Worm (Caenorhabditis elegans): Measurements from ENCODE around the gene Y16B4A.2.

Y16B4A.2 gene

ce11 chrX:14792315-14793197, 20.9 kb upstream of the Y16B4A.2 start:
- no peak for TF ChIP-seq unc-62 (GFP tag; optimal IDR thresholded peaks at IDR 0.05)

- TF ChIP-seq unc-62 (GFP tag; optimal IDR thresholded peaks at IDR 0.05), result no peak
Measured at ce11 chrX:14791195-14791739, 19.6 kb upstream of the Y16B4A.2 start.

ce11 chrX:14790320-14791048, 18.8 kb upstream of the Y16B4A.2 start, which contains the start of gene tatn-1:
Gene tatn-1 (plus strand): TSS chrX:14791008.
- no peak for TF ChIP-seq unc-62 (GFP tag; optimal IDR thresholded peaks at IDR 0.05)

ce11 chrX:14787557-14787932, 15.9 kb upstream of the Y16B4A.2 start:
- no peak for TF ChIP-seq unc-62 (GFP tag; optimal IDR thresholded peaks at IDR 0.05)

ce11 chrX:14786821-14787556, 15.3 kb upstream of the Y16B4A.2 start:
- no peak for TF ChIP-seq unc-62 (GFP tag; optimal IDR thresholded peaks at IDR 0.05)

- TF ChIP-seq unc-62 (GFP tag; optimal IDR thresholded peaks at IDR 0.05), result no peak
Measured at ce11 chrX:14783434-14784142, 11.9 kb upstream of the Y16B4A.2 start.

ce11 chrX:14780176-14780575, 8.5 kb upstream of the Y16B4A.2 start:
- TF ChIP-seq unc-62 (GFP tag; optimal IDR thresholded peaks at IDR 0.05), result no peak

- no peak for TF ChIP-seq unc-62 (GFP tag; optimal IDR thresholded peaks at IDR 0.05)
Measured at ce11 chrX:14778112-14778511, 6.5 kb upstream of the Y16B4A.2 start.

ce11 chrX:14776312-14776711, 4.7 kb upstream of the Y16B4A.2 start:
- no peak for TF ChIP-seq unc-62 (GFP tag; optimal IDR thresholded peaks at IDR 0.05)

ce11 chrX:14775222-14775621, 3.6 kb upstream of the Y16B4A.2 start:
- TF ChIP-seq unc-62 (GFP tag; optimal IDR thresholded peaks at IDR 0.05), result no peak

- TF ChIP-seq unc-62 (GFP tag; optimal IDR thresholded peaks at IDR 0.05), result no peak
Measured at ce11 chrX:14773238-14773637, 1.6 kb upstream of the Y16B4A.2 start, which contains the start of gene unc-3. Gene unc-3 (plus strand): TSS chrX:14773538.

ce11 chrX:14770336-14770735, 1.3 kb downstream of the Y16B4A.2 start:
- no peak for TF ChIP-seq unc-62 (GFP tag; optimal IDR thresholded peaks at IDR 0.05)

- no peak for TF ChIP-seq unc-62 (GFP tag; optimal IDR thresholded peaks at IDR 0.05)
Measured at ce11 chrX:14768989-14769388, 2.7 kb downstream of the Y16B4A.2 start.

ce11 chrX:14767813-14768212, 3.8 kb downstream of the Y16B4A.2 start:
- TF ChIP-seq unc-62 (GFP tag; optimal IDR thresholded peaks at IDR 0.05), result no peak

- no peak for TF ChIP-seq unc-62 (GFP tag; optimal IDR thresholded peaks at IDR 0.05)
Measured at ce11 chrX:14761021-14761420, 10.6 kb downstream of the Y16B4A.2 start, which contains the start of gene C05G5.5. Gene C05G5.5 (minus strand): TSS chrX:14761121.
